Worm (Caenorhabditis elegans) whole organism, L2 larva: ENCODE measurements around the gene str-181.

Experiments used
- alr-1 ChIP-seq: fragments of 150-350 bp; optimal IDR thresholded peaks from 2 replicates; lab custom pipeline; 2014; ENCODE audit warnings: missing biosample characterization, missing genetic modification characterization
- ama-1 ChIP-seq: fragments of 150-350 bp; optimal IDR thresholded peaks from 2 replicates; lab custom pipeline; 2018; ENCODE audit warnings: inconsistent platforms
- elt-1 ChIP-seq: fragments of 150-350 bp; optimal IDR thresholded peaks from 2 replicates; lab custom pipeline; 2014; ENCODE audit warnings: missing biosample characterization, missing genetic modification characterization
- lin-13 ChIP-seq: fragments of 150-350 bp; optimal IDR thresholded peaks from 2 replicates; lab custom pipeline; 2014; ENCODE audit warnings: missing biosample characterization, missing genetic modification reagents, missing genetic modification characterization
- nhr-237 ChIP-seq: fragments of 150-350 bp; optimal IDR thresholded peaks from 2 replicates; lab custom pipeline; 2014; ENCODE audit warnings: missing biosample characterization, missing genetic modification characterization
- nhr-6 ChIP-seq: fragments of 150-350 bp; optimal IDR thresholded peaks from 2 replicates; lab custom pipeline; 2014; ENCODE audit warnings: missing biosample characterization, missing genetic modification characterization

ce11 chrV:12749558-12749957 lies 31.0 kb upstream of the str-181 start:
- TF ChIP-seq elt-1 (tag; lab: Kevin White, UChicago) (no peak), nhr-6 (tag; lab: Kevin White, UChicago) (no peak), alr-1 (tag; lab: Kevin White, UChicago) (no peak), lin-13 (GFP tag; lab: Kevin White, UChicago) (no peak), ama-1 (lab: Kevin White, UChicago) (no peak), nhr-237 (no peak)
